Worm (Caenorhabditis elegans) whole organism, L1 larva: Measurements from ENCODE around the gene odr-3.

Experiments used
- fkh-10 ChIP-seq: sonication (generic microtip); optimal IDR thresholded peaks from 2 replicates; lab custom pipeline; 2017; ENCODE audit warnings: missing biosample characterization, missing genetic modification reagents, missing genetic modification characterization
- lsy-2 ChIP-seq, 2 experiments: fragments of 150-350 bp; optimal IDR thresholded peaks; 2 replicates each; lab custom pipeline; 2014; ENCODE audit warnings: missing biosample characterization in 2 of 2, missing genetic modification characterization in 2 of 2

ce11 chrV:13206514-13206913 is 42.8 kb downstream of the odr-3 start:
- TF ChIP-seq fkh-10 (GFP tag; lab: Kevin White, UChicago) (peak; percentile 18), lsy-2 (tag; optimal IDR thresholded peaks at IDR 0.05; lab: Kevin White, UChicago) (no peak)
